Fruit fly (Drosophila melanogaster): Measurements from ENCODE around the gene Zif.
A peak's percentile ranks its signal among the peaks of the same experiment; 100 is the strongest.

Zif gene

dm6 chr3R:6477877-6478361, 21.0 kb downstream of the Zif start, which contains the start of gene CG15186:
Gene CG15186, plus strand, starts transcription at chr3R:6478311.
- TF ChIP-seq svp (GFP tag), result no peak
- TF ChIP-seq fd85E (GFP tag; optimal IDR thresholded peaks at IDR 0.05), result no peak
- no peak for TF ChIP-seq lz (GFP tag; optimal IDR thresholded peaks at IDR 0.05)
- TF ChIP-seq acj6 (GFP tag; optimal IDR thresholded peaks at IDR 0.05), result no peak
- no peak for TF ChIP-seq salr (GFP tag; optimal IDR thresholded peaks at IDR 0.05)

dm6 chr3R:6481740-6482443, 25.0 kb downstream of the Zif start:
- TF ChIP-seq CG4318 (GFP tag; optimal IDR thresholded peaks at IDR 0.05) (peak; percentile 24), CG32006 (GFP tag; optimal IDR thresholded peaks at IDR 0.05) (peak; percentile 26), CG6163 (GFP tag; IDR thresholded peaks at IDR 0.05) (0 out of 3 replicates have a peak, but pooled peaks have one; percentile 37), vri (GFP tag; optimal IDR thresholded peaks at IDR 0.05) (no peak), OdsH (GFP tag; optimal IDR thresholded peaks at IDR 0.05) (peak; percentile 2)

- TF ChIP-seq pdm3 (GFP tag; optimal IDR thresholded peaks at IDR 0.05), result no peak
- TF ChIP-seq Hr39 (GFP tag; optimal IDR thresholded peaks at IDR 0.05), result no peak
Measured at dm6 chr3R:6495938-6496337, 39.0 kb downstream of the Zif start.

- TF ChIP-seq acj6 (GFP tag; optimal IDR thresholded peaks at IDR 0.05), result no peak
- no peak for TF ChIP-seq CG10669 (GFP tag; optimal IDR thresholded peaks at IDR 0.05)
- TF ChIP-seq CG6163 (GFP tag; IDR thresholded peaks at IDR 0.05), result peak; percentile 33; the same call in 1 of the 3 replicates
- no peak for TF ChIP-seq esn (GFP tag; optimal IDR thresholded peaks at IDR 0.05)
- peak; percentile 45 for TF ChIP-seq Eip78C (GFP tag)
- TF ChIP-seq Blimp-1 (GFP tag; optimal IDR thresholded peaks at IDR 0.05), result no peak
- no peak for TF ChIP-seq vri (GFP tag; optimal IDR thresholded peaks at IDR 0.05)
- no peak for TF ChIP-seq Sox14 (GFP tag; optimal IDR thresholded peaks at IDR 0.05)
- no peak for TF ChIP-seq CG32006 (GFP tag; optimal IDR thresholded peaks at IDR 0.05)
- TF ChIP-seq svp (GFP tag), result peak; percentile 38
- TF ChIP-seq fkh (GFP tag; optimal IDR thresholded peaks at IDR 0.05), result peak; percentile 81
- no peak for TF ChIP-seq CG6792 (GFP tag; optimal IDR thresholded peaks at IDR 0.05)
- no peak for TF ChIP-seq CG34406 (GFP tag; optimal IDR thresholded peaks at IDR 0.05)
- no peak for TF ChIP-seq Met (GFP tag; optimal IDR thresholded peaks at IDR 0.05)
- TF ChIP-seq pdm3 (GFP tag; optimal IDR thresholded peaks at IDR 0.05), result no peak
Measured at dm6 chr3R:6504408-6504807, 47.5 kb downstream of the Zif start.

Measured in whole organism, prepupa.